Worm (Caenorhabditis elegans): ENCODE measurements around the gene F16G10.2.

DNA sequence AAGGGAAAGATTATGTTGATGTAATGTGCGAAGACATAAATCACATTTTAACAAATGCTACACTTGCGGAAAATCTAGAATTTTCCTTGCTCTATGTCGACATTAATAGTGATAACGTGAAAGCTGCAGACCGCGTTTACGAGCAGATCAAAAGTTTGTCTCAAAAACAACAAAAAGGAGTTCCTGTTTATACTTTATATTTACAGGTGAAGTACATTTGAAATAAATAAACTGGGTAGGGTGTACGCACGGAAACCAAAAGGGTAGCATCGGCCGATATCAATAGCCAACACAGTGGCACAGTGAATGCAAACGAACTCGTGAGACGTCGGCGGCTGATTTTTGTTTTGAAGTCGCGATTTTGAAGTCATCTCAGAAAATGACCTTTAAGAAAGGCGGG, 47.4 kb downstream of the F16G10.2 start:
- TF ChIP-seq elt-1 (tag; optimal IDR thresholded peaks at IDR 0.05; ENCODE audit: borderline replicate concordance, insufficient read depth) (no peak), lin-13 (tag; optimal IDR thresholded peaks at IDR 0.05) (no peak), snpc-4 (tag; optimal IDR thresholded peaks at IDR 0.05) (no peak), blmp-1 (tag; optimal IDR thresholded peaks at IDR 0.05) (no peak), tbx-8 (GFP tag; optimal IDR thresholded peaks at IDR 0.05) (no peak), ces-1 (GFP tag; optimal IDR thresholded peaks at IDR 0.05) (no peak), sptf-1 (tag; optimal IDR thresholded peaks at IDR 0.05) (no peak), nhr-28 (tag; optimal IDR thresholded peaks at IDR 0.05) (no peak), nhr-237 (tag; optimal IDR thresholded peaks at IDR 0.05) (no peak), unc-39 (tag; optimal IDR thresholded peaks at IDR 0.05) (no peak), M03D4.4 (tag; optimal IDR thresholded peaks at IDR 0.05) (no peak)

Measured in whole organism, mixed stage, embryonic.